Worm (Caenorhabditis elegans) whole organism, L1 larva: ENCODE measurements around the gene srh-223.

Source experiments
- alr-1 ChIP-seq: fragments of 200-800 bp; sonication (Bioruptor generic); optimal IDR thresholded peaks from 2 replicates; lab custom pipeline; 2018; ENCODE audit warnings: borderline replicate concordance, mild to moderate bottlenecking, missing genetic modification characterization, missing compliant biosample characterization
- ama-1 ChIP-seq: fragments of 150-350 bp; optimal IDR thresholded peaks from 2 replicates; lab custom pipeline; 2014
- egl-13 ChIP-seq: sonication (generic microtip); optimal IDR thresholded peaks from 2 replicates; lab custom pipeline; 2016; ENCODE audit warnings: missing genotype, missing genetic modification reagents, missing genetic modification characterization, missing compliant biosample characterization
- egl-27 ChIP-seq, 2 experiments: fragments of 150-350 bp in 1 of 2; sonication (generic microtip); optimal IDR thresholded peaks; 3 replicates each; lab custom pipeline; 2017 to 2018; ENCODE audit warnings: missing biosample characterization in 2 of 2, missing genetic modification characterization in 2 of 2, missing genetic modification reagents in 2 of 2
- elt-3 ChIP-seq, 6 experiments: fragments of 150-350 bp in 1 of 6; sonication (generic microtip); optimal IDR thresholded peaks; 2 replicates each; lab custom pipeline; 2017 to 2018; ENCODE audit warnings: missing biosample characterization in 6 of 6, missing genetic modification characterization in 6 of 6, inconsistent platforms in 1 of 6
- lin-39 ChIP-seq: fragments of 150-350 bp; optimal IDR thresholded peaks from 2 replicates; lab custom pipeline; 2014; ENCODE audit warnings: missing biosample characterization, missing genetic modification reagents, missing genetic modification characterization
- nhr-12 ChIP-seq: sonication (generic microtip); optimal IDR thresholded peaks from 2 replicates; lab custom pipeline; 2017; ENCODE audit warnings: missing biosample characterization, missing genetic modification characterization

DNA sequence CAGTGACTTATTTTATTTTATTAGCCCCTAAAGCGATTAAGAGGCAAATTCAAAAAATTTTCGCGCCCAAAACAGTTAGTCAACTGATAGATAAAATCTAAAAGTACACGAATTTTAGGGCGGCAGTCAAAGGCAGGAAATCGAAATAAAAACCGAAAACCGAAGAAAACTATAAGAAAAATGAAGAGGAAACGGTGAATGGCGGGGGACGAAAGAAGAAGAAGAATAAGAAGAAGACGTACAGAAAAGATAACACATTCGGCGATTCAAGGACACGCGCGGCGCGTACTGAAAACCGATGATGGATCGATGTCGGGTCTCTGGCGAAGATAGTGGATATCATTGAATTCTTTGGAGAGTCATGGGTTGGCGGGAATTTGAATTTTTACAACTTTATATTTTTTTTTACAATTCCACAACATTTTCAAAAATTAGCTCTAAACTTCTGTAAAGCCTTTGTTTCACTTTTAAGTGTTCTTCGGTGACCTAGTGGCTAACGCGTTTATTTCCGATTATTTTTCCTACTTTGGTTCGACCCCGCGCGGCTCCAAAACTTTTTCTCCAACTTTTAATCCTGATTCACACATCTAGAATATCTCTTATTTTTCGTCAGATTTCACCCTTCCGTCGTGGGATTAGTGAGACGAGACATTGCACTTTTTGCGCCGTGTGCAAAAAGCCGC is 49.4 kb downstream of the srh-223 start:
- TF ChIP-seq egl-27 (tag; optimal IDR thresholded peaks at IDR 0.05; lab: Kevin White, UChicago) = no peak
- no peak for TF ChIP-seq egl-13 (tag; lab: Kevin White, UChicago)
- TF ChIP-seq lin-39 (tag; lab: Kevin White, UChicago) = no peak
- TF ChIP-seq ama-1 (lab: Kevin White, UChicago) = no peak
- TF ChIP-seq elt-3 (tag; optimal IDR thresholded peaks at IDR 0.05; lab: Kevin White, UChicago) = peak in 5 of 6 experiments; percentile 53 to 95 (median 73)
- TF ChIP-seq alr-1 (tag; lab: Kevin White, UChicago) = no peak
- TF ChIP-seq nhr-12 (tag; lab: Kevin White, UChicago) = no peak
